Fruit fly (Drosophila melanogaster) whole organism: ENCODE measurements around the gene CG7131.

Source experiments
- EcR ChIP-seq, 2 experiments: fragments of >200 bp; optimal IDR thresholded peaks; 2 replicates each; lab custom pipeline; 2017; ENCODE audit warnings: missing biosample characterization in 2 of 2, missing genetic modification characterization in 2 of 2, missing genetic modification reagents in 2 of 2
- psq ChIP-seq: fragments of >200 bp; optimal IDR thresholded peaks from 2 replicates; lab custom pipeline; 2017
- usp ChIP-seq: fragments of >200 bp; optimal IDR thresholded peaks from 2 replicates; lab custom pipeline; 2017; ENCODE audit warnings: missing biosample characterization, missing genetic modification characterization, mixed read lengths

- TF ChIP-seq psq (lab: Kevin White, UChicago) (no peak), usp (GFP tag; lab: Kevin White, UChicago) (no peak), EcR (GFP tag; optimal IDR thresholded peaks at IDR 0.05; lab: Kevin White, UChicago) (no peak)
These were observed 33.3 kb downstream of the CG7131 start, which contains the start of the genes Ada2a, Polr2D, Tgs1 and moi for dm6 chr3R:18255281-18255680.
